Worm (Caenorhabditis elegans) whole organism, L4/young adult: ENCODE measurements around the gene srh-208.

Experiments
- W03F9.2 ChIP-seq: fragments of 150-350 bp; optimal IDR thresholded peaks from 2 replicates; lab custom pipeline; 2014; ENCODE audit warnings: missing biosample characterization, missing genetic modification characterization
- dao-5 ChIP-seq: sonication (generic microtip); optimal IDR thresholded peaks from 2 replicates; lab custom pipeline; 2016; ENCODE audit warnings: missing genotype, missing genetic modification characterization, moderate library complexity, missing compliant biosample characterization
- him-1 ChIP-seq: sonication (generic microtip); optimal IDR thresholded peaks from 2 replicates; lab custom pipeline; 2016; ENCODE audit warnings: missing genotype, missing genetic modification reagents, missing genetic modification characterization, missing compliant biosample characterization

ce11 chrV:19362568-19362967, 45.4 kb downstream of the srh-208 start, which contains the start of gene C14B4.2:
- TF ChIP-seq him-1 (tag; lab: Kevin White, UChicago) (no peak), dao-5 (tag; lab: Kevin White, UChicago) (no peak), W03F9.2 (tag; lab: Kevin White, UChicago) (no peak)
